Fruit fly (Drosophila melanogaster): ENCODE results near the gene Itgbn.

Gene Itgbn

dm6 chr2L:21038723-21039122 is 14.1 kb upstream of the Itgbn start (continued):
- TF ChIP-seq CG18262 (tag; optimal IDR thresholded peaks at IDR 0.05) (peak; percentile 56), aop (GFP tag; IDR thresholded peaks at IDR 0.05) (no peak), bab2 (GFP tag; optimal IDR thresholded peaks at IDR 0.05) (peak; percentile 62), grn (GFP tag; optimal IDR thresholded peaks at IDR 0.05) (no peak), Poxn (GFP tag; IDR thresholded peaks at IDR 0.05) (no peak), Doc3 (GFP tag; IDR thresholded peaks at IDR 0.05; ENCODE audit: partially characterized antibody) (no peak), Hr39 (optimal IDR thresholded peaks at IDR 0.05) (no peak), CG6765 (GFP tag; optimal IDR thresholded peaks at IDR 0.05) (no peak), CG6683 (GFP tag; optimal IDR thresholded peaks at IDR 0.05) (peak; percentile 4), Asciz (GFP tag; optimal IDR thresholded peaks at IDR 0.05) (peak; percentile 43), CG9876 (GFP tag; optimal IDR thresholded peaks at IDR 0.05) (no peak), Lhr (GFP tag; optimal IDR thresholded peaks at IDR 0.05) (no peak), CG14965 (GFP tag; optimal IDR thresholded peaks at IDR 0.05; ENCODE audit: borderline replicate concordance) (no peak), Hr51 (GFP tag; optimal IDR thresholded peaks at IDR 0.05) (peak in 1 of 2 experiments; percentile 69), ssp (GFP tag; IDR thresholded peaks at IDR 0.05) (0 out of 2 replicates have a peak, but pooled peaks have one; percentile 29), lab (GFP tag; optimal IDR thresholded peaks at IDR 0.05) (peak; percentile 82), slbo (GFP tag; IDR thresholded peaks at IDR 0.05) (peak; percentile 75), emc (GFP tag; optimal IDR thresholded peaks at IDR 0.05) (no peak), CG18476 (GFP tag; optimal IDR thresholded peaks at IDR 0.05) (peak; percentile 43), Dek (tag; optimal IDR thresholded peaks at IDR 0.05) (peak; percentile 21), CG8478 (optimal IDR thresholded peaks at IDR 0.05) (no peak), Dref (GFP tag; IDR thresholded peaks at IDR 0.05) (no peak), Spps (tag; optimal IDR thresholded peaks at IDR 0.05) (peak; percentile 45), Opbp (GFP tag; IDR thresholded peaks at IDR 0.05; ENCODE audit: partially characterized antibody) (no peak), sens-2 (GFP tag; IDR thresholded peaks at IDR 0.05) (no peak), CG31441 (GFP tag; IDR thresholded peaks at IDR 0.05) (peak; percentile 62), BtbVII (GFP tag; optimal IDR thresholded peaks at IDR 0.05) (peak; percentile 55), cato (GFP tag; optimal IDR thresholded peaks at IDR 0.05; ENCODE audit: borderline replicate concordance) (no peak), NK7.1 (GFP tag; optimal IDR thresholded peaks at IDR 0.05) (no peak), CG15073 (GFP tag; optimal IDR thresholded peaks at IDR 0.05) (no peak), vnd (GFP tag; IDR thresholded peaks at IDR 0.05; ENCODE audit: partially characterized antibody) (no peak), CG14014 (GFP tag; IDR thresholded peaks at IDR 0.05) (peak; percentile 59; the same call in 1 of the 2 replicates), zfh2 (GFP tag; optimal IDR thresholded peaks at IDR 0.05) (peak; percentile 39), Sin3A (optimal IDR thresholded peaks at IDR 0.05) (no peak), row (GFP tag; IDR thresholded peaks at IDR 0.05) (peak; percentile 75), CG10147 (GFP tag; optimal IDR thresholded peaks at IDR 0.05) (peak; percentile 59)

- TF ChIP-seq dan (GFP tag; IDR thresholded peaks at IDR 0.05), result no peak
- no peak for TF ChIP-seq caup (GFP tag; optimal IDR thresholded peaks at IDR 0.05; ENCODE audit: severe bottlenecking)
- no peak for TF ChIP-seq nerfin-1 (tag; optimal IDR thresholded peaks at IDR 0.05)
- peak; percentile 17 for TF ChIP-seq CG2712 (tag; optimal IDR thresholded peaks at IDR 0.05)
- peak; percentile 55 for TF ChIP-seq sqz (GFP tag; optimal IDR thresholded peaks at IDR 0.05)
- TF ChIP-seq ttk (GFP tag; IDR thresholded peaks at IDR 0.05), result no peak
- peak; percentile 37 for TF ChIP-seq CG15696 (tag; optimal IDR thresholded peaks at IDR 0.05)
- TF ChIP-seq Sin3A (optimal IDR thresholded peaks at IDR 0.05), result no peak
- TF ChIP-seq CoRest (tag; optimal IDR thresholded peaks at IDR 0.05), result no peak
- TF ChIP-seq CG11696 (GFP tag; IDR thresholded peaks at IDR 0.05), result 0 out of 2 replicates have a peak, but pooled peaks have one; percentile 33
- no peak for TF ChIP-seq sc (optimal IDR thresholded peaks at IDR 0.05)
- no peak for TF ChIP-seq sc (GFP tag; optimal IDR thresholded peaks at IDR 0.05)
- no peak for TF ChIP-seq CG16779 (GFP tag; IDR thresholded peaks at IDR 0.05)
- peak; percentile 45; the same call in 1 of the 2 replicates for TF ChIP-seq CG32772 (GFP tag; IDR thresholded peaks at IDR 0.05)
- no peak for TF ChIP-seq ken (GFP tag; IDR thresholded peaks at IDR 0.05)
- no peak for TF ChIP-seq Dbx (GFP tag; IDR thresholded peaks at IDR 0.05)
- no peak for TF ChIP-seq luna (GFP tag; optimal IDR thresholded peaks at IDR 0.05)
- TF ChIP-seq CG13287 (GFP tag; IDR thresholded peaks at IDR 0.05; ENCODE audit: partially characterized antibody), result no peak
These were observed 13.2 kb upstream of the Itgbn start for dm6 chr2L:21039569-21040159.

Measured in whole organism, embryonic.